Worm (Caenorhabditis elegans) whole organism, L4/young adult: Measurements from ENCODE around the gene lem-2.

Experiments
- W03F9.2 ChIP-seq: fragments of 150-350 bp; optimal IDR thresholded peaks from 2 replicates; lab custom pipeline; 2014; ENCODE audit warnings: missing biosample characterization, missing genetic modification characterization
- him-1 ChIP-seq: sonication (generic microtip); optimal IDR thresholded peaks from 2 replicates; lab custom pipeline; 2016; ENCODE audit warnings: missing genotype, missing genetic modification reagents, missing genetic modification characterization, missing compliant biosample characterization

DNA sequence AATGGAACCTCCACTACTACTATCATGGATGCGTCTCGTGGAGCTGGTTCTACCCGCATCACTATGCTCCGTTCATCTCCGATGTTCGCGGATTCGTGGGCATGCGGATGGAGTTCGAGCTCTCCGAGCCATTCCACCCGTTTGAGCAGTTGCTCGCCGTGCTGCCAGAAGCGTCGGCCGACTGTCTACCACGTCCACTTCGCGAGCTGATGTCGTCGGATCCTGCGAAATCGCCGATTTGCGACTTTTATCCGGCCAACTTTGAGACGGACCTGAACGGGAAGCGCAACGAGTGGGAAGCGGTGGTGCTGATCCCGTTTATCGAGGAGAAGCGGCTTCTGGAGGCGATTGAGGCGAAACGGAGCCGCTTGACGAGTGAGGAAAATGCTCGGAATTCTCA is 14.6 kb downstream of the lem-2 start:
- TF ChIP-seq W03F9.2 (tag; lab: Kevin White, UChicago) (no peak), him-1 (tag; lab: Kevin White, UChicago) (no peak)
